Worm (Caenorhabditis elegans): ENCODE results near the gene T04F3.5.

T04F3.5 gene

DNA sequence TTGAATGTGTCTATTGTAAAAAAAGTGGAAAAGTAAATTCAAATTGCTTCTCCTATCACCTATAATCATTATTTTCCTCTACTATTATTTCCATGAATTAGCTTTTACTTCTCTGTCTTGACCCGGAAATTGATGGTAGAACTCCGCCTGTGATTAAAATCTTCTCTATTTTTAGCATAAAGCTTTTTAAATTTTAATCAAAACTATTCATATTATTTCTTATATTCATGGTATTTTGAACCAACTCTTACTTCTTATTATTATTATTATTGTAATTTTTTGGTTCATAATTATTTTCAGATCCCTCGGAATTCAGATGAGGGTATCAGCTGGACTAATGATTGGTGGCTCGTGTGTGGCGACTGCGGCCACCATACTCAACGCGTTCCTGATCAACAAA, 6.6 kb downstream of the T04F3.5 start, which contains the start of gene sel-11:
Gene sel-11, plus strand, starts transcription at position 301 of the 400 bp plus-strand sequence.
- no peak for TF ChIP-seq ttx-3 (tag; optimal IDR thresholded peaks at IDR 0.05)
- no peak for TF ChIP-seq ceh-18 (tag; optimal IDR thresholded peaks at IDR 0.05)
- TF ChIP-seq mec-3 (tag; optimal IDR thresholded peaks at IDR 0.05; ENCODE audit: borderline replicate concordance): no peak
- no peak for TF ChIP-seq unc-3 (GFP tag; conservative IDR thresholded peaks at IDR 0.05)
- TF ChIP-seq unc-3 (tag; optimal IDR thresholded peaks at IDR 0.05): no peak

ce11 chrV:11769646-11770045, 9.2 kb downstream of the T04F3.5 start:
- TF ChIP-seq C08G9.2 (tag; optimal IDR thresholded peaks at IDR 0.05) (no peak), tbx-7 (tag; optimal IDR thresholded peaks at IDR 0.05) (no peak), ceh-19 (GFP tag; optimal IDR thresholded peaks at IDR 0.05) (no peak), odd-2 (tag; optimal IDR thresholded peaks at IDR 0.05) (no peak), ceh-6 (GFP tag; optimal IDR thresholded peaks at IDR 0.05) (no peak), K02D7.2 (tag; optimal IDR thresholded peaks at IDR 0.05) (no peak), gmeb-2 (tag; optimal IDR thresholded peaks at IDR 0.05) (no peak), Y22D7AL.16 (tag; optimal IDR thresholded peaks at IDR 0.05) (no peak), dve-1 (tag; optimal IDR thresholded peaks at IDR 0.05) (no peak), ztf-16 (tag; optimal IDR thresholded peaks at IDR 0.05) (no peak), syd-9 (tag; optimal IDR thresholded peaks at IDR 0.05) (no peak), pha-4 (tag; optimal IDR thresholded peaks at IDR 0.05) (no peak), ets-4 (tag; optimal IDR thresholded peaks at IDR 0.05) (no peak)

- TF ChIP-seq ref-2 (tag; optimal IDR thresholded peaks at IDR 0.05): no peak
- TF ChIP-seq pha-4 (tag; optimal IDR thresholded peaks at IDR 0.05): no peak
- TF ChIP-seq syd-9 (tag; optimal IDR thresholded peaks at IDR 0.05): no peak
- no peak for TF ChIP-seq fkh-10 (GFP tag; optimal IDR thresholded peaks at IDR 0.05)
- TF ChIP-seq ztf-16 (tag; optimal IDR thresholded peaks at IDR 0.05): no peak
- TF ChIP-seq pat-9 (tag; optimal IDR thresholded peaks at IDR 0.05): no peak
- TF ChIP-seq ceh-9 (tag; optimal IDR thresholded peaks at IDR 0.05): no peak
- peak; percentile 29 for TF ChIP-seq C08G9.2 (tag; optimal IDR thresholded peaks at IDR 0.05)
- TF ChIP-seq elt-2 (tag; optimal IDR thresholded peaks at IDR 0.05): no peak
- no peak for TF ChIP-seq ceh-30 (tag; optimal IDR thresholded peaks at IDR 0.05)
- TF ChIP-seq ceh-22 (tag; optimal IDR thresholded peaks at IDR 0.05): no peak
- TF ChIP-seq lin-11 (tag; optimal IDR thresholded peaks at IDR 0.05): no peak
- no peak for TF ChIP-seq fkh-6 (tag; optimal IDR thresholded peaks at IDR 0.05)
- TF ChIP-seq rnt-1 (tag; optimal IDR thresholded peaks at IDR 0.05): no peak
- TF ChIP-seq tbx-2 (tag; optimal IDR thresholded peaks at IDR 0.05): peak; percentile 8
- TF ChIP-seq fax-1 (tag; optimal IDR thresholded peaks at IDR 0.05): no peak
- TF ChIP-seq ceh-19 (GFP tag; optimal IDR thresholded peaks at IDR 0.05): no peak
- TF ChIP-seq che-1 (tag; optimal IDR thresholded peaks at IDR 0.05): no peak
Observed at ce11 chrV:11770053-11770517, 9.6 kb downstream of the T04F3.5 start, which contains the start of gene F55A11.4. TSS of gene F55A11.4 (plus strand) at chrV:11770467.

DNA sequence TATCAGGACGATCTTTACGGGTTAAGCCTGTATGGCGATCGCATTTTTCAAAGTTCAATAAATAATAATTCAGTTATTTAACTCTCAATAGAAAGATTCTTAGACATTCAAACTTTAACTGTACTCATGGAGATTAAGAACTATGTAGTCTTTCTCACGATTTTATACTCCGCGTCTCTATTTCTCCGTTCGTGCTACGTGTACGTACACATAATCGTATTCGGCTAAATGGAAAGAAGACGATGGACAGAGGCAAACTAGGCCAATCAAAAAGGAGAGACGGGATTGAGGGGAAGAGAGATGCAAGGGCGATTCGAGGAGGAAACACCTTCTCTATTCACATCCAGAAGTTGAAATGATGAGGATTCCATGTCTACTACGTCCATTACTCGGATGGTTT, 12.9 kb downstream of the T04F3.5 start, which contains the start of gene bus-18:
Gene bus-18, plus strand, starts transcription at position 301 of the 400 bp plus-strand sequence.
- TF ChIP-seq Y22D7AL.16 (tag; optimal IDR thresholded peaks at IDR 0.05): no peak
- TF ChIP-seq hlh-15 (tag; optimal IDR thresholded peaks at IDR 0.05): no peak
- no peak for TF ChIP-seq fkh-6 (tag; optimal IDR thresholded peaks at IDR 0.05)
- TF ChIP-seq ceh-18 (tag; optimal IDR thresholded peaks at IDR 0.05): no peak
- no peak for TF ChIP-seq nhr-11 (tag; optimal IDR thresholded peaks at IDR 0.05)
- TF ChIP-seq syd-9 (tag; optimal IDR thresholded peaks at IDR 0.05): no peak
- no peak for TF ChIP-seq dmd-4 (tag; optimal IDR thresholded peaks at IDR 0.05; ENCODE audit: borderline replicate concordance)
- TF ChIP-seq hlh-8 (tag; optimal IDR thresholded peaks at IDR 0.05): no peak
- no peak for TF ChIP-seq sdc-2 (tag; optimal IDR thresholded peaks at IDR 0.05)
- no peak for TF ChIP-seq ceh-14 (tag; optimal IDR thresholded peaks at IDR 0.05)
- no peak for TF ChIP-seq unc-42 (tag; optimal IDR thresholded peaks at IDR 0.05)
- no peak for TF ChIP-seq ceh-31 (tag; optimal IDR thresholded peaks at IDR 0.05)
- no peak for TF ChIP-seq pat-9 (tag; optimal IDR thresholded peaks at IDR 0.05)
- no peak for TF ChIP-seq pha-2 (tag; optimal IDR thresholded peaks at IDR 0.05)
- no peak for TF ChIP-seq unc-55 (GFP tag; optimal IDR thresholded peaks at IDR 0.05)
- TF ChIP-seq ceh-45 (GFP tag; IDR thresholded peaks at IDR 0.05): no peak
